Worm (Caenorhabditis elegans): Measurements from ENCODE around the gene vnut-1.

Gene vnut-1

ce11 chrII:14494014-14494413 lies 4.4 kb downstream of the vnut-1 start:
- TF ChIP-seq sptf-1 (tag; optimal IDR thresholded peaks at IDR 0.05) (no peak), lin-39 (tag; optimal IDR thresholded peaks at IDR 0.05) (no peak), sup-37 (GFP tag; optimal IDR thresholded peaks at IDR 0.05) (no peak)

- TF ChIP-seq vab-15 (tag; optimal IDR thresholded peaks at IDR 0.05) (no peak), efl-1 (optimal IDR thresholded peaks at IDR 0.05) (no peak), efl-1 (GFP tag; optimal IDR thresholded peaks at IDR 0.05 in 1 of 2) (no peak), lsy-2 (tag; optimal IDR thresholded peaks at IDR 0.05) (no peak), mep-1 (tag; optimal IDR thresholded peaks at IDR 0.05) (no peak), pqm-1 (tag; optimal IDR thresholded peaks at IDR 0.05) (no peak), alr-1 (tag; optimal IDR thresholded peaks at IDR 0.05; ENCODE audit: borderline replicate concordance) (no peak), pax-3 (tag; optimal IDR thresholded peaks at IDR 0.05) (no peak), unc-130 (tag; optimal IDR thresholded peaks at IDR 0.05) (no peak), snu-23 (GFP tag; optimal IDR thresholded peaks at IDR 0.05) (no peak), C34B4.2 (tag; optimal IDR thresholded peaks at IDR 0.05) (no peak), nhr-85 (tag) (no peak), egl-27 (tag; optimal IDR thresholded peaks at IDR 0.05) (no peak), fos-1 (tag; optimal IDR thresholded peaks at IDR 0.05) (no peak), pag-3 (tag; optimal IDR thresholded peaks at IDR 0.05; ENCODE audit: borderline replicate concordance, insufficient read depth) (no peak), ceh-90 (tag; optimal IDR thresholded peaks at IDR 0.05) (no peak), egl-13 (tag; optimal IDR thresholded peaks at IDR 0.05) (no peak), aha-1 (tag; optimal IDR thresholded peaks at IDR 0.05) (no peak), unc-98 (GFP tag; IDR thresholded peaks at IDR 0.05) (no peak), mef-2 (tag; optimal IDR thresholded peaks at IDR 0.05) (no peak), hlh-17 (GFP tag; optimal IDR thresholded peaks at IDR 0.05; ENCODE audit: borderline replicate concordance) (no peak)
Measured at ce11 chrII:14494414-14494463, 4.6 kb downstream of the vnut-1 start, which contains the start of gene cysl-2. Gene cysl-2 (minus strand): TSS chrII:14494451.

ce11 chrII:14494464-14494863 lies 4.9 kb downstream of the vnut-1 start:
- TF ChIP-seq unc-130 (tag; optimal IDR thresholded peaks at IDR 0.05): no peak
- TF ChIP-seq pax-3 (tag; optimal IDR thresholded peaks at IDR 0.05): no peak
- peak; percentile 2 for TF ChIP-seq nhr-20 (tag; optimal IDR thresholded peaks at IDR 0.05)
- peak; percentile 33 for TF ChIP-seq blmp-1 (tag; optimal IDR thresholded peaks at IDR 0.05)
- TF ChIP-seq sptf-1 (tag; optimal IDR thresholded peaks at IDR 0.05): no peak
- no peak for TF ChIP-seq unc-62 (GFP tag; optimal IDR thresholded peaks at IDR 0.05)
- TF ChIP-seq tbx-2 (tag; optimal IDR thresholded peaks at IDR 0.05): no peak
- TF ChIP-seq mep-1 (tag; optimal IDR thresholded peaks at IDR 0.05): no peak
- no peak for TF ChIP-seq zag-1 (tag; optimal IDR thresholded peaks at IDR 0.05)
- TF ChIP-seq sox-4 (tag; optimal IDR thresholded peaks at IDR 0.05): no peak
- TF ChIP-seq grh-1 (GFP tag; IDR thresholded peaks at IDR 0.05): no peak
- TF ChIP-seq nhr-71 (tag; optimal IDR thresholded peaks at IDR 0.05): no peak
- no peak for TF ChIP-seq rnt-1 (tag; optimal IDR thresholded peaks at IDR 0.05)
- no peak for TF ChIP-seq C34B4.2 (tag; optimal IDR thresholded peaks at IDR 0.05)
- TF ChIP-seq nhr-85 (tag): peak; percentile 76
- no peak for TF ChIP-seq nhr-11 (tag; optimal IDR thresholded peaks at IDR 0.05)
- no peak for TF ChIP-seq snpc-4 (tag; optimal IDR thresholded peaks at IDR 0.05)
- no peak for TF ChIP-seq zip-4 (GFP tag; optimal IDR thresholded peaks at IDR 0.05)
- no peak for TF ChIP-seq aha-1 (tag; optimal IDR thresholded peaks at IDR 0.05)
- TF ChIP-seq ceh-90 (tag; optimal IDR thresholded peaks at IDR 0.05): no peak
- TF ChIP-seq ces-1 (GFP tag; optimal IDR thresholded peaks at IDR 0.05): no peak
- no peak for TF ChIP-seq dsc-1 (tag; optimal IDR thresholded peaks at IDR 0.05)
- TF ChIP-seq dpl-1 (GFP tag; optimal IDR thresholded peaks at IDR 0.05): no peak
- TF ChIP-seq nhr-19 (GFP tag; conservative IDR thresholded peaks at IDR 0.05): no peak
- TF ChIP-seq lin-13 (GFP tag; optimal IDR thresholded peaks at IDR 0.05): no peak
- no peak for TF ChIP-seq aly-2 (tag; optimal IDR thresholded peaks at IDR 0.05)
- TF ChIP-seq ceh-63 (GFP tag; optimal IDR thresholded peaks at IDR 0.05): no peak
- no peak for TF ChIP-seq hlh-17 (GFP tag; optimal IDR thresholded peaks at IDR 0.05; ENCODE audit: borderline replicate concordance)
- no peak for TF ChIP-seq tlp-1 (tag; optimal IDR thresholded peaks at IDR 0.05)
- TF ChIP-seq nhr-90 (tag; optimal IDR thresholded peaks at IDR 0.05; ENCODE audit: poor library complexity): no peak
- TF ChIP-seq lin-14 (GFP tag; optimal IDR thresholded peaks at IDR 0.05): peak; percentile 19
- TF ChIP-seq nhr-12 (tag; optimal IDR thresholded peaks at IDR 0.05): no peak
- no peak for TF ChIP-seq unc-86 (tag; optimal IDR thresholded peaks at IDR 0.05)
- TF ChIP-seq ceh-82 (tag; optimal IDR thresholded peaks at IDR 0.05): no peak
- TF ChIP-seq sup-37 (GFP tag; optimal IDR thresholded peaks at IDR 0.05): no peak
- peak; percentile 49 for TF ChIP-seq elt-2 (tag; optimal IDR thresholded peaks at IDR 0.05)
- TF ChIP-seq ama-1 (optimal IDR thresholded peaks at IDR 0.05): no peak
- TF ChIP-seq mef-2 (tag; optimal IDR thresholded peaks at IDR 0.05): no peak
